Worm (Caenorhabditis elegans) whole organism, L2 larva: Measurements from ENCODE around the gene C04E6.8.

Experiments used
- ama-1 ChIP-seq: fragments of 150-350 bp; optimal IDR thresholded peaks from 2 replicates; lab custom pipeline; 2018; ENCODE audit warnings: inconsistent platforms
- blmp-1 ChIP-seq: sonication (generic microtip); optimal IDR thresholded peaks from 2 replicates; lab custom pipeline; 2017; ENCODE audit warnings: missing genetic modification characterization, mild to moderate bottlenecking, missing compliant biosample characterization, antibody characterized with exemption, moderate library complexity; ENCODE audit not compliant: insufficient read depth
- mbf-1 ChIP-seq: sonication (generic microtip); optimal IDR thresholded peaks from 2 replicates; lab custom pipeline; 2017; ENCODE audit warnings: missing biosample characterization, missing genetic modification characterization
- mdl-1 ChIP-seq, 2 experiments: fragments of 150-350 bp in 1 of 2; sonication (generic microtip) in 1 of 2; optimal IDR thresholded peaks; 2 replicates each; lab custom pipeline; 2017; ENCODE audit warnings: missing biosample characterization in 2 of 2, missing genetic modification characterization in 2 of 2
- nhr-10 ChIP-seq: sonication (generic microtip); optimal IDR thresholded peaks from 2 replicates; lab custom pipeline; 2017; ENCODE audit warnings: missing biosample characterization, missing genetic modification characterization
- nhr-12 ChIP-seq: fragments of 150-350 bp; optimal IDR thresholded peaks from 2 replicates; lab custom pipeline; 2014; ENCODE audit warnings: missing biosample characterization, missing genetic modification characterization
- nhr-21 ChIP-seq: fragments of 150-350 bp; optimal IDR thresholded peaks from 2 replicates; lab custom pipeline; 2014; ENCODE audit warnings: missing biosample characterization, missing genetic modification characterization
- nhr-77 ChIP-seq: fragments of 150-350 bp; optimal IDR thresholded peaks from 2 replicates; lab custom pipeline; 2014; ENCODE audit warnings: missing biosample characterization, missing genetic modification characterization
- skn-1 ChIP-seq: sonication (generic microtip); optimal IDR thresholded peaks from 2 replicates; lab custom pipeline; 2017; ENCODE audit warnings: missing biosample characterization, missing genetic modification characterization
- zag-1 ChIP-seq: fragments of 150-350 bp; optimal IDR thresholded peaks from 2 replicates; lab custom pipeline; 2014; ENCODE audit warnings: missing biosample characterization, missing genetic modification characterization
- ztf-1 ChIP-seq: fragments of 200-800 bp; sonication (Bioruptor generic); conservative IDR thresholded peaks from 2 replicates; pipeline ENCODE4 v1.3.6; 2022; ENCODE audit warnings: missing genetic modification characterization, missing compliant biosample characterization
- ztf-11 ChIP-seq: sonication (generic microtip); optimal IDR thresholded peaks from 2 replicates; lab custom pipeline; 2017; ENCODE audit warnings: missing biosample characterization, missing genetic modification characterization

DNA sequence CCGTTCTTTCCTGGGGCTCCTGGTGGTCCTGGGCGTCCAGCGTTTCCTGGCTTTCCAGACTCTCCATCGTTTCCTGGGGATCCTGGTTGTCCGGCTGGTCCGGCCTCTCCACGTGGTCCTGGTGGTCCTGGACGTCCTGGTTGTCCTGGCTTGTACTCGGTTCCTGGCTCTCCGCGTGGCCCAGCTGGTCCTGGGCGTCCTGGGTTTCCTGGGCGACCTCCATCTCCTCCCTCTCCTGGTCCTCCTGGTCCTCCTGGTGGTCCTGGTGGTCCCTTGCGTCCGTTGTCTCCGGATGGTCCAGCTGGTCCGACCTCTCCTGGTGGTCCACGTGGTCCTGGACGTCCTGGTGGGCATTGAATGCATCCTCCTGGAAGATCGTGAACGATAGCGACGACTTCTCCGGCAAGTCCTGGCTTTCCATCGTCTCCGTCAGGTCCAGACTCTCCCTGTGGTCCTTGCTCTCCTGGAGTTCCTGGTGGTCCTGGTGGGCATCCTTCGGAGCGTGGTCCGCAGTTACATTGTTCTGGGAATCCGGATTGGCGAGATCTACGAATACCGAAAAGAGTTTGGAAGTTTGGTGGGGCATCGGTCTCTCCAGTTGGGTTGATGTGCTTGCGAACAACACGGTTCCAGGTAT is 47.5 kb downstream of the C04E6.8 start:
- TF ChIP-seq mbf-1 (tag; lab: Kevin White, UChicago) (no peak), zag-1 (tag; lab: Kevin White, UChicago) (no peak), nhr-12 (tag; lab: Kevin White, UChicago) (no peak), ama-1 (lab: Kevin White, UChicago) (no peak), skn-1 (tag; lab: Kevin White, UChicago) (no peak), mdl-1 (tag; optimal IDR thresholded peaks at IDR 0.05; lab: Kevin White, UChicago) (no peak), ztf-11 (tag; lab: Kevin White, UChicago) (no peak), blmp-1 (tag; lab: Kevin White, UChicago) (no peak), nhr-77 (no peak), ztf-1 (GFP tag; lab: Robert Waterston, UW) (no peak), nhr-21 (tag; lab: Kevin White, UChicago) (no peak), nhr-10 (tag; lab: Kevin White, UChicago) (no peak)
